Fruit fly (Drosophila melanogaster): Measurements from ENCODE around the gene CG15597.

DNA sequence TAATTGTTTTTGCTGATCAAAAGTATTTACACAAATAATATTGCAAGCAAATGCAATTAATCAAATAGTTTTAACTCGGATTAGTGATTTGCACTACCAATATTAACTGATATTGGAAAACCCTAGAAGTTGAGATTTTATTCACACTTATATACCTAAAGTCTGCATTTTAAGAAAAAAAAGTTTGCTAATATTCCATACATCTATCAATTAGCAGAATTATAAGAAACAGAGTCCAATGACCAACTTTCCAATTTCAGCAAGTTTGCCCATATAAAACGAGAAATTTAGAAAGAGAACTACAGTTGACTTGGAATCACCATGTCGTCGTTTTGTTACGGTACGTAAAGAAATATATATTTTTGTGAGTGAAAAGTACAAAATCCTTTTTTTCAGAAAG is 21.6 kb upstream of the CG15597 start, which contains the start of gene CG46026:
- TF ChIP-seq pan (optimal IDR thresholded peaks at IDR 0.05), result no peak
- no peak for TF ChIP-seq usp (GFP tag; optimal IDR thresholded peaks at IDR 0.05)
- TF ChIP-seq Dll (optimal IDR thresholded peaks at IDR 0.05), result no peak
- TF ChIP-seq EcR (GFP tag; optimal IDR thresholded peaks at IDR 0.05), result no peak
- no peak for TF ChIP-seq psq (optimal IDR thresholded peaks at IDR 0.05)
- no peak for TF ChIP-seq CG8478 (optimal IDR thresholded peaks at IDR 0.05)

All from whole organism.